Fruit fly (Drosophila melanogaster): ENCODE results near the gene CG15211.

Gene CG15211

DNA sequence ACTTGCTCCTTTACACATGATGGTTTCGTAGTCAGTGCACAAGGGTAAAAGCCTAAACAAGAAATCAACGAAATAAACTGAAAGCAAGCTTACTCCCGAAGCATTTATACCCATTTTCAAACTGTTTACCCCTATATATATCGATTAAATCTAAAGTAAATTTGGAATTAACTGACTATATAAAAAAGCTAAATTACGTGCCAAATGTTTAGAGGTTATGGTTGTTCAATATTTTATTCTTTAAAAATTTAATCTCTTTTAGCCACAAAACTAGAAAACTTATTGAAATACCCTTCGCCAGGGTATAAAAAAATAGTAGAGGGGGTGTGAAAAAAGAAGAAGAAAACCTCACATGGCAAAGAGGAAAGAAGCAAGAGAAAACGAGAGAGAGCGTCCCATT lies 40.5 kb upstream of the CG15211 start (continued):
- TF ChIP-seq sc (optimal IDR thresholded peaks at IDR 0.05) (no peak), sc (GFP tag; optimal IDR thresholded peaks at IDR 0.05) (peak; percentile 36), CG5180 (GFP tag; optimal IDR thresholded peaks at IDR 0.05) (no peak), wdn (GFP tag; IDR thresholded peaks at IDR 0.05) (no peak), Chrac-16 (GFP tag; optimal IDR thresholded peaks at IDR 0.05) (peak; percentile 43), sqz (GFP tag; optimal IDR thresholded peaks at IDR 0.05) (no peak), eve (GFP tag; optimal IDR thresholded peaks at IDR 0.05) (peak in 1 of 2 experiments; percentile 68), CG14014 (GFP tag; IDR thresholded peaks at IDR 0.05) (peak; percentile 60; the same call in 1 of the 2 replicates), CG11085 (GFP tag; IDR thresholded peaks at IDR 0.05) (no peak), Aef1 (GFP tag; IDR thresholded peaks at IDR 0.05) (peak; percentile 48; the same call in 2 of the 3 replicates), phol (tag; optimal IDR thresholded peaks at IDR 0.05) (peak; percentile 65), pnt (GFP tag; optimal IDR thresholded peaks at IDR 0.05) (no peak), Myb (GFP tag; optimal IDR thresholded peaks at IDR 0.05) (no peak), slbo (GFP tag; IDR thresholded peaks at IDR 0.05) (peak; percentile 49), ken (GFP tag; IDR thresholded peaks at IDR 0.05) (no peak), mirr (GFP tag; optimal IDR thresholded peaks at IDR 0.05) (no peak), CG4360 (GFP tag; IDR thresholded peaks at IDR 0.05) (no peak), CG12155 (GFP tag; optimal IDR thresholded peaks at IDR 0.05) (peak; percentile 16), CG9876 (GFP tag; optimal IDR thresholded peaks at IDR 0.05) (no peak), CG8089 (GFP tag; optimal IDR thresholded peaks at IDR 0.05) (no peak), CG14710 (tag; optimal IDR thresholded peaks at IDR 0.05) (peak; percentile 59), zfh1 (GFP tag; IDR thresholded peaks at IDR 0.05) (0 out of 3 replicates have a peak, but pooled peaks have one; percentile 17), maf-S (GFP tag; optimal IDR thresholded peaks at IDR 0.05) (peak; percentile 16), CG11723 (GFP tag; optimal IDR thresholded peaks at IDR 0.05) (peak; percentile 21), onecut (GFP tag; IDR thresholded peaks at IDR 0.05) (peak; percentile 29; the same call in 1 of the 2 replicates), CG1792 (GFP tag; optimal IDR thresholded peaks at IDR 0.05) (no peak), CG16779 (GFP tag; IDR thresholded peaks at IDR 0.05) (no peak), D19A (tag; optimal IDR thresholded peaks at IDR 0.05) (peak; percentile 93), kay (GFP tag; optimal IDR thresholded peaks at IDR 0.05) (peak; percentile 9), CG1024 (GFP tag; IDR thresholded peaks at IDR 0.05) (0 out of 2 replicates have a peak, but pooled peaks have one; percentile 17), gsb (GFP tag; IDR thresholded peaks at IDR 0.05) (no peak), tx (GFP tag; optimal IDR thresholded peaks at IDR 0.05) (peak; percentile 30), disco-r (GFP tag; optimal IDR thresholded peaks at IDR 0.05) (peak; percentile 27), GATAe (GFP tag; conservative IDR thresholded peaks at IDR 0.05) (no peak), tin (GFP tag; optimal IDR thresholded peaks at IDR 0.05) (peak; percentile 34), Atf3 (GFP tag; optimal IDR thresholded peaks at IDR 0.05) (peak; percentile 18), CG10366 (GFP tag; IDR thresholded peaks at IDR 0.05) (no peak), MBD-R2 (GFP tag; IDR thresholded peaks at IDR 0.05) (no peak; the same call in 1 of the 2 replicates), nau (GFP tag; optimal IDR thresholded peaks at IDR 0.05) (peak; percentile 33), CG10462 (GFP tag; optimal IDR thresholded peaks at IDR 0.05) (no peak), scrt (GFP tag; optimal IDR thresholded peaks at IDR 0.05) (peak; percentile 61), CG17359 (tag; optimal IDR thresholded peaks at IDR 0.05) (peak; percentile 67), CoRest (tag; optimal IDR thresholded peaks at IDR 0.05) (peak; percentile 70), HLHmδ (GFP tag; optimal IDR thresholded peaks at IDR 0.05) (no peak), grau (tag; optimal IDR thresholded peaks at IDR 0.05) (peak; percentile 72), CG15696 (tag; optimal IDR thresholded peaks at IDR 0.05) (peak; percentile 46), stc (GFP tag; IDR thresholded peaks at IDR 0.05) (no peak), CG4424 (GFP tag; optimal IDR thresholded peaks at IDR 0.05) (peak; percentile 55), CG10209 (GFP tag; optimal IDR thresholded peaks at IDR 0.05) (peak; percentile 56), CG1832 (GFP tag; optimal IDR thresholded peaks at IDR 0.05) (no peak), odd (GFP tag; optimal IDR thresholded peaks at IDR 0.05) (peak; percentile 29), ash1 (GFP tag; optimal IDR thresholded peaks at IDR 0.05) (no peak)
